Worm (Caenorhabditis elegans): Measurements from ENCODE around the gene str-198.

DNA sequence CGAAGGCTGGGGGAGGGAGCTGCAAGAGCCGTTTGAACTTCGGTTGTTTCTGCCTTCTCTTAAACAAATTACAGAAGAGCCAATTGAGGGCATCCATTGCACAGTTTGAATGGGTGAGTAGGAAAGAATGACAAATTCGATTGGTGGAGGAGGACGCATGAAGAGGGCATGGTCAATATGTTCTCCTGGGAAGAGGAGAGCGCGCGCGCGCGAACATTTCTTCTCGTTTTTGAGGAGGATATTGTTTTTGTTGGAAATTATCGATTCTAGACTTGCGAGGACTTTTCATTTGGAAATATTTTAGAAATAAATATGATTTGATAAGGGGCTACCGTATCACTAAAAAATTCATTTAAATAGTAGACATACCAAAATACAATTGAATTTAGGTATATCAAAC, 16.0 kb upstream of the str-198 start, which contains the start of gene T10C6.7:
- TF ChIP-seq skn-1 (tag; optimal IDR thresholded peaks at IDR 0.05) (no peak), zag-1 (tag; optimal IDR thresholded peaks at IDR 0.05) (no peak), elt-1 (tag; optimal IDR thresholded peaks at IDR 0.05) (no peak), mdl-1 (tag; optimal IDR thresholded peaks at IDR 0.05) (no peak)

Measured in whole organism, L2 larva.